Worm (Caenorhabditis elegans) whole organism, early embryonic: ENCODE data around the gene fbxa-174.

Experiments
- B0310.2 ChIP-seq: sonication (generic microtip); optimal IDR thresholded peaks from 2 replicates; lab custom pipeline; 2016; ENCODE audit warnings: mild to moderate bottlenecking, missing genetic modification characterization, missing compliant biosample characterization
- F13C5.2 ChIP-seq: sonication (generic microtip); optimal IDR thresholded peaks from 2 replicates; lab custom pipeline; 2017; ENCODE audit warnings: mild to moderate bottlenecking, missing genetic modification characterization, inconsistent platforms, missing compliant biosample characterization
- ama-1 ChIP-seq: fragments of 150-350 bp; optimal IDR thresholded peaks from 2 replicates; lab custom pipeline; 2014
- ets-7 ChIP-seq: sonication (generic microtip); optimal IDR thresholded peaks from 2 replicates; lab custom pipeline; 2016; ENCODE audit warnings: missing genotype, missing genetic modification characterization, missing compliant biosample characterization
- flt-1 ChIP-seq: fragments of 200-800 bp; sonication (Bioruptor generic); IDR thresholded peaks from 2 replicates; pipeline ENCODE4 v1.3.6; 2022; ENCODE audit warnings: missing genetic modification characterization, missing compliant biosample characterization
- hmbx-1 ChIP-seq: sonication (generic microtip); optimal IDR thresholded peaks from 2 replicates; lab custom pipeline; 2016; ENCODE audit warnings: mild to moderate bottlenecking, missing genetic modification characterization, missing compliant biosample characterization
- hmg-4 ChIP-seq: fragments of 200-800 bp; sonication (Bioruptor generic); optimal IDR thresholded peaks from 2 replicates; lab custom pipeline; 2018; ENCODE audit warnings: mild to moderate bottlenecking, missing genetic modification characterization, missing compliant biosample characterization
- hnd-1 ChIP-seq: sonication (generic microtip); optimal IDR thresholded peaks from 2 replicates; lab custom pipeline; 2016; ENCODE audit warnings: missing genetic modification characterization, missing compliant biosample characterization

ce11 chrV:17527729-17528128 is 30.5 kb downstream of the fbxa-174 start, which contains the start of gene srz-90:
- TF ChIP-seq B0310.2 (no peak), hnd-1 (tag; lab: Kevin White, UChicago) (no peak), ama-1 (no peak), hmg-4 (GFP tag; lab: Kevin White, UChicago) (no peak), F13C5.2 (tag; lab: Kevin White, UChicago) (no peak), flt-1 (GFP tag; lab: Robert Waterston, UW) (no peak), hmbx-1 (tag; lab: Kevin White, UChicago) (no peak), ets-7 (no peak)
